Fruit fly (Drosophila melanogaster): Measurements from ENCODE around the gene Octbeta1R.

Octbeta1R gene

DNA sequence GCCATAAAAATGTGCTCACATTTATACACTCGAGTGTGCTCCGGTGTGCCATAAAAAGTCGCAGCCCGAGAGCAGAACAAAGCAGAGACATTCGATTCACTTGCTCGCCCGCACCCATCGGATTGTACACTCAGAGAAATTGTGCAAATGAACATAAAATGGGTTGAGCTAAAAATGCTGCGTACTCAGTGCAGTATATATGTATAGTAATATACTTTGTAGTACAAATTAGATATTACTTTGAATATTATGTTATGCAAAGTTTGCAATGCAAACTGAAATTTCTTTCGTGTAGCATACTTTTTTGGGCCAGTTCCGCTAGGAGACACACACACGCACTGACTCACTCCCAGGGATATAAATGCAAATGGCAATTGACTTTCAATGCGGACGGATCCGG is 6.6 kb downstream of the Octbeta1R start (continued):
- TF ChIP-seq zf30C (GFP tag; optimal IDR thresholded peaks at IDR 0.05) (no peak), shn (GFP tag; optimal IDR thresholded peaks at IDR 0.05) (no peak)

DNA sequence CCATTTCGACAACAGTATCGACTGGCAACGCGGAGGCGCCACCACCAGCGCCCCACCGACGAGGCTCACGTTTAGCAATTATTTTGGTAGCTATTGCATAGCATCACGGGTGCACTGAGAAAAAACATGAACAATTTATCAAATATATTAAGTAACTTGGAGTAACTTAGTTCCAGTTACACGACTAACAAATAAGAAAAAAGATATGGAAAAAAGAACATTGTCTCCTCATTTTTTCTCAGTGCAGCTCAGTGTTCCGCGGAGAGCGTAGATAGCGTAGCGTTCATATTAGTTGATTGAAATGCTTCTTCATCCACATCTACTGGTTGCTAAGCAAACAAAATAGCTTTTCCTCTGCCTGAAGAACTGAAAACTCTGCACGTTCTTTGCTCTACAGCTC is 18.4 kb downstream of the Octbeta1R start:
- TF ChIP-seq ind (GFP tag; optimal IDR thresholded peaks at IDR 0.05) (peak; percentile 3), Rfx (GFP tag; IDR thresholded peaks at IDR 0.05) (peak; percentile 54), Dbx (GFP tag; IDR thresholded peaks at IDR 0.05) (0 out of 3 replicates have a peak, but pooled peaks have one; percentile 11), Med (GFP tag) (peak; percentile 78), Sox102F (GFP tag; optimal IDR thresholded peaks at IDR 0.05) (peak; percentile 8), CG17612 (GFP tag; IDR thresholded peaks at IDR 0.05) (0 out of 2 replicates have a peak, but pooled peaks have one; percentile 12), lab (GFP tag; optimal IDR thresholded peaks at IDR 0.05) (peak; percentile 22), dysf (GFP tag; IDR thresholded peaks at IDR 0.05) (peak; percentile 46; the same call in 1 of the 3 replicates), CG2120 (GFP tag; optimal IDR thresholded peaks at IDR 0.05) (peak; percentile 33), CG2678 (tag; optimal IDR thresholded peaks at IDR 0.05) (peak; percentile 2), CG11093 (GFP tag; IDR thresholded peaks at IDR 0.05) (no peak), CG11504 (tag; optimal IDR thresholded peaks at IDR 0.05) (peak; percentile 17), sisA (GFP tag; IDR thresholded peaks at IDR 0.05) (peak; percentile 35), CG7839 (tag; optimal IDR thresholded peaks at IDR 0.05) (peak; percentile 15), Atf-2 (GFP tag; optimal IDR thresholded peaks at IDR 0.05) (no peak), CG8924 (tag; optimal IDR thresholded peaks at IDR 0.05) (no peak), esg (GFP tag; conservative IDR thresholded peaks at IDR 0.05) (0 out of 2 replicates have a peak, but pooled peaks have one; percentile 19), CG17359 (tag; optimal IDR thresholded peaks at IDR 0.05) (peak; percentile 12), crp (GFP tag; optimal IDR thresholded peaks at IDR 0.05) (no peak), row (GFP tag; IDR thresholded peaks at IDR 0.05) (peak; percentile 29; the same call in 1 of the 3 replicates), phol (tag; optimal IDR thresholded peaks at IDR 0.05) (peak; percentile 12), sens (GFP tag) (peak; percentile 75), Aef1 (GFP tag; IDR thresholded peaks at IDR 0.05) (0 out of 3 replicates have a peak, but pooled peaks have one; percentile 11), hkb (optimal IDR thresholded peaks at IDR 0.05) (no peak), hkb (GFP tag; IDR thresholded peaks at IDR 0.05) (0 out of 2 replicates have a peak, but pooled peaks have one; percentile 17), CG9727 (GFP tag; optimal IDR thresholded peaks at IDR 0.05) (peak; percentile 16), CG18599 (GFP tag; optimal IDR thresholded peaks at IDR 0.05) (peak; percentile 35), dmrt99B (tag; optimal IDR thresholded peaks at IDR 0.05) (peak; percentile 19), pita (GFP tag; optimal IDR thresholded peaks at IDR 0.05) (no peak), CG11560 (tag; IDR thresholded peaks at IDR 0.05) (no peak), CG17802 (tag; optimal IDR thresholded peaks at IDR 0.05) (no peak), Blimp-1 (GFP tag; optimal IDR thresholded peaks at IDR 0.05) (peak; percentile 10), Oli (tag; optimal IDR thresholded peaks at IDR 0.05) (peak; percentile 10)

DNA sequence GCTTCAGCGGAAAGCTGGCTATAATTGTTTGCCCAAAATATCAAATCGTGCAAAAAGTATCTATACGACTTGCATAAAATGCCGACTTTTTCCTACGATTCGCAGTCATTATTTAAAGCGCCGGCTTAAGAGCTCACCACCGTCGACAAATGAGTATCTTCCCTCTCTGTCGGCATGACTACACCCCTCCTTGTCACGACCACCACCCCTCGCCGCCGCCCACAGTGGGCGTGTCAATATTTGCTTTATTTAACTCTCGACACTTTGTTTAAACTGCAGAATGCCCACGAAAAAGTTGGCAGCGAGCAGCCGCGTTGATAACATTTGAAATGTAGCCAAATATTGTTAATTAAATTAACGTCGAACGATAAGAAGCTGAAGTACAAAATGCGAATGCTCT is 21.3 kb downstream of the Octbeta1R start:
- TF ChIP-seq CG9817 (tag; optimal IDR thresholded peaks at IDR 0.05) (no peak), dpn (GFP tag; optimal IDR thresholded peaks at IDR 0.05) (no peak), bab2 (GFP tag; optimal IDR thresholded peaks at IDR 0.05) (no peak), CG43689 (GFP tag; IDR thresholded peaks at IDR 0.05) (no peak), trh (GFP tag; optimal IDR thresholded peaks at IDR 0.05) (no peak), B-H2 (GFP tag; optimal IDR thresholded peaks at IDR 0.05) (peak; percentile 22), Stat92E (GFP tag; optimal IDR thresholded peaks at IDR 0.05) (no peak), Dll (GFP tag; IDR thresholded peaks at IDR 0.05; ENCODE audit: partially characterized antibody) (no peak), Rx (GFP tag; IDR thresholded peaks at IDR 0.05) (0 out of 2 replicates have a peak, but pooled peaks have one; percentile 22), CG11085 (GFP tag; IDR thresholded peaks at IDR 0.05) (no peak), Bdp1 (GFP tag; optimal IDR thresholded peaks at IDR 0.05) (no peak), Lhr (GFP tag; optimal IDR thresholded peaks at IDR 0.05) (no peak), mirr (GFP tag; optimal IDR thresholded peaks at IDR 0.05) (peak; percentile 41), CG9727 (GFP tag; optimal IDR thresholded peaks at IDR 0.05) (no peak), Rfx (GFP tag; IDR thresholded peaks at IDR 0.05) (peak; percentile 28; the same call in 1 of the 2 replicates), wek (GFP tag; optimal IDR thresholded peaks at IDR 0.05) (no peak), CG12104 (GFP tag; optimal IDR thresholded peaks at IDR 0.05) (no peak)
